Worm (Caenorhabditis elegans): ENCODE results near the gene str-169.

ce11 chrIV:4930045-4930444 lies 15.8 kb upstream of the str-169 start, which contains the start of gene Y9C9A.8:
- no peak for TF ChIP-seq him-1 (tag; optimal IDR thresholded peaks at IDR 0.05)
- TF ChIP-seq W03F9.2 (tag; optimal IDR thresholded peaks at IDR 0.05), result no peak

Measured in whole organism, L4/young adult.